Fruit fly (Drosophila melanogaster): ENCODE results near the gene CG16753.

- TF ChIP-seq Dll (optimal IDR thresholded peaks at IDR 0.05) (no peak), CG8478 (optimal IDR thresholded peaks at IDR 0.05) (no peak)
Measured at dm6 chr3L:3017156-3017555, 37.7 kb upstream of the CG16753 start, which contains the start of gene CG32487.

Data from whole organism.